Worm (Caenorhabditis elegans): ENCODE results near the gene hic-1.

ce11 chrX:6562378-6562856 is 36.2 kb downstream of the hic-1 start, which contains the start of gene aaim-1:
- TF ChIP-seq ztf-23 (GFP tag; IDR thresholded peaks at IDR 0.05) (no peak), med-1 (GFP tag; optimal IDR thresholded peaks at IDR 0.05; ENCODE audit: insufficient read depth) (no peak), T22C8.4 (GFP tag; IDR thresholded peaks at IDR 0.05) (no peak)

All from whole organism, midembryonic.